Worm (Caenorhabditis elegans): ENCODE data around the gene selt-1.2.

- no peak for TF ChIP-seq ces-1 (GFP tag; optimal IDR thresholded peaks at IDR 0.05)
- TF ChIP-seq lin-13 (GFP tag; optimal IDR thresholded peaks at IDR 0.05), result no peak
- no peak for TF ChIP-seq lsy-2 (tag; optimal IDR thresholded peaks at IDR 0.05)
These were observed 37.8 kb downstream of the selt-1.2 start for ce11 chrV:10709385-10709784.

All from whole organism, L4 larva.